Worm (Caenorhabditis elegans) whole organism, L3 larva: ENCODE results near the gene ccm-3.

ENCODE experiments used
- aly-2 ChIP-seq: fragments of 150-350 bp; optimal IDR thresholded peaks from 2 replicates; lab custom pipeline; 2014; ENCODE audit warnings: missing biosample characterization, missing genetic modification characterization
- ceh-16 ChIP-seq: sonication (generic microtip); optimal IDR thresholded peaks from 2 replicates; lab custom pipeline; 2017; ENCODE audit warnings: missing biosample characterization, missing genetic modification characterization
- ceh-28 ChIP-seq: fragments of 150-350 bp; optimal IDR thresholded peaks from 2 replicates; lab custom pipeline; 2014; ENCODE audit warnings: missing biosample characterization, missing genetic modification reagents, missing genetic modification characterization
- ceh-82 ChIP-seq: fragments of 150-350 bp; optimal IDR thresholded peaks from 2 replicates; lab custom pipeline; 2014; ENCODE audit warnings: missing biosample characterization, missing genetic modification characterization
- ceh-9 ChIP-seq: sonication (generic microtip); optimal IDR thresholded peaks from 2 replicates; lab custom pipeline; 2018; ENCODE audit warnings: missing biosample characterization, missing genetic modification characterization
- daf-12 ChIP-seq: fragments of 150-350 bp; optimal IDR thresholded peaks from 2 replicates; lab custom pipeline; 2014; ENCODE audit warnings: missing biosample characterization, missing genetic modification reagents, missing genetic modification characterization
- elt-2 ChIP-seq: sonication (generic microtip); optimal IDR thresholded peaks from 2 replicates; lab custom pipeline; 2016; ENCODE audit warnings: missing genetic modification reagents, mild to moderate bottlenecking, missing genetic modification characterization, missing compliant biosample characterization
- elt-3 ChIP-seq, 3 experiments: fragments of 150-350 bp in 1 of 3; sonication (generic microtip) in 2 of 3; optimal IDR thresholded peaks; 2 replicates in 2 of 3; 4 replicates in 1 of 3; lab custom pipeline; 2014 to 2017; ENCODE audit warnings: missing biosample characterization in 3 of 3, missing genetic modification characterization in 3 of 3
- eor-1 ChIP-seq, 2 experiments: fragments of 150-350 bp; optimal IDR thresholded peaks; 2 replicates each; lab custom pipeline; 2014 to 2018; ENCODE audit warnings: missing biosample characterization in 2 of 2, missing genetic modification characterization in 2 of 2
- fkh-10 ChIP-seq: sonication (generic microtip); optimal IDR thresholded peaks from 2 replicates; lab custom pipeline; 2017; ENCODE audit warnings: missing biosample characterization, missing genetic modification reagents, missing genetic modification characterization
- fkh-2 ChIP-seq: fragments of 150-350 bp; optimal IDR thresholded peaks from 2 replicates; lab custom pipeline; 2014; ENCODE audit warnings: missing biosample characterization, missing genetic modification reagents, missing genetic modification characterization
- hmg-11 ChIP-seq: sonication (generic microtip); optimal IDR thresholded peaks from 2 replicates; lab custom pipeline; 2016; ENCODE audit warnings: missing genetic modification characterization, missing compliant biosample characterization
- jun-1 ChIP-seq: fragments of 150-350 bp; optimal IDR thresholded peaks from 2 replicates; lab custom pipeline; 2014; ENCODE audit warnings: missing biosample characterization, missing genetic modification reagents, missing genetic modification characterization
- lsy-12 ChIP-seq: sonication (generic microtip); optimal IDR thresholded peaks from 2 replicates; lab custom pipeline; 2016; ENCODE audit warnings: mild to moderate bottlenecking, missing genetic modification characterization, missing compliant biosample characterization
- mml-1 ChIP-seq: fragments of 150-350 bp; sonication (generic microtip); optimal IDR thresholded peaks from 3 replicates; lab custom pipeline; 2014; ENCODE audit warnings: missing biosample characterization, missing genetic modification characterization
- nfya-1 ChIP-seq: sonication (generic microtip); optimal IDR thresholded peaks from 2 replicates; lab custom pipeline; 2017; ENCODE audit warnings: missing genetic modification characterization, mild to moderate bottlenecking, missing compliant biosample characterization, antibody characterized with exemption, moderate library complexity; ENCODE audit not compliant: insufficient read depth
- nhr-11 ChIP-seq: fragments of 150-350 bp; optimal IDR thresholded peaks from 2 replicates; lab custom pipeline; 2014; ENCODE audit warnings: missing biosample characterization, missing genetic modification characterization
- nhr-12 ChIP-seq: fragments of 150-350 bp; optimal IDR thresholded peaks from 2 replicates; lab custom pipeline; 2014; ENCODE audit warnings: missing biosample characterization, missing genetic modification characterization
- nhr-23 ChIP-seq: fragments of 150-350 bp; optimal IDR thresholded peaks from 2 replicates; lab custom pipeline; 2014; ENCODE audit warnings: missing biosample characterization, missing genetic modification reagents, missing genetic modification characterization
- nhr-237 ChIP-seq: fragments of 150-350 bp; optimal IDR thresholded peaks from 2 replicates; lab custom pipeline; 2014; ENCODE audit warnings: missing biosample characterization, missing genetic modification characterization
- nhr-28 ChIP-seq: fragments of 150-350 bp; optimal IDR thresholded peaks from 2 replicates; lab custom pipeline; 2014; ENCODE audit warnings: missing biosample characterization, missing genetic modification characterization
- nhr-76 ChIP-seq: fragments of 150-350 bp; sonication (generic microtip); optimal IDR thresholded peaks from 5 replicates; lab custom pipeline; 2014; ENCODE audit warnings: missing biosample characterization, missing genetic modification characterization
- pha-4 ChIP-seq: fragments of 150-350 bp; optimal IDR thresholded peaks from 2 replicates; lab custom pipeline; 2014; ENCODE audit warnings: missing biosample characterization, missing genetic modification reagents, missing genetic modification characterization
- pqm-1 ChIP-seq: fragments of 150-350 bp; optimal IDR thresholded peaks from 2 replicates; lab custom pipeline; 2017; ENCODE audit warnings: missing biosample characterization, missing genetic modification characterization, inconsistent platforms
- sea-2 ChIP-seq: fragments of 150-350 bp; sonication (generic microtip); optimal IDR thresholded peaks from 4 replicates; lab custom pipeline; 2014; ENCODE audit warnings: missing biosample characterization, missing genetic modification reagents, missing genetic modification characterization
- snpc-4 ChIP-seq: fragments of 150-350 bp; optimal IDR thresholded peaks from 2 replicates; lab custom pipeline; 2014; ENCODE audit warnings: missing biosample characterization, missing genetic modification characterization
- unc-62 ChIP-seq: fragments of 150-350 bp; sonication (generic microtip); optimal IDR thresholded peaks from 4 replicates; lab custom pipeline; 2014; ENCODE audit warnings: missing biosample characterization, missing genetic modification reagents, missing genetic modification characterization
- ztf-11 ChIP-seq: fragments of 150-350 bp; optimal IDR thresholded peaks from 2 replicates; lab custom pipeline; 2014; ENCODE audit warnings: missing biosample characterization, missing genetic modification characterization
- ztf-4 ChIP-seq: fragments of 150-350 bp; optimal IDR thresholded peaks from 2 replicates; lab custom pipeline; 2014; ENCODE audit warnings: missing biosample characterization, missing genetic modification characterization

The ccm-3 gene

ce11 chrII:10605512-10605911, 1.6 kb downstream of the ccm-3 start, which contains the start of gene taf-13:
TSS of gene taf-13 (minus strand) at chrII:10605612.
- TF ChIP-seq nhr-28 (tag; lab: Kevin White, UChicago) (no peak), lsy-12 (tag; lab: Kevin White, UChicago) (no peak), mml-1 (tag; lab: Kevin White, UChicago) (no peak), nhr-12 (tag; lab: Kevin White, UChicago) (no peak), elt-2 (tag; lab: Kevin White, UChicago) (no peak), nhr-237 (tag; lab: Kevin White, UChicago) (no peak)

- TF ChIP-seq nfya-1 (peak; percentile 81), ztf-11 (tag; lab: Kevin White, UChicago) (no peak), eor-1 (tag; optimal IDR thresholded peaks at IDR 0.05; lab: Kevin White, UChicago) (no peak)
Measured at ce11 chrII:10603560-10603959, 3.5 kb downstream of the ccm-3 start.

DNA sequence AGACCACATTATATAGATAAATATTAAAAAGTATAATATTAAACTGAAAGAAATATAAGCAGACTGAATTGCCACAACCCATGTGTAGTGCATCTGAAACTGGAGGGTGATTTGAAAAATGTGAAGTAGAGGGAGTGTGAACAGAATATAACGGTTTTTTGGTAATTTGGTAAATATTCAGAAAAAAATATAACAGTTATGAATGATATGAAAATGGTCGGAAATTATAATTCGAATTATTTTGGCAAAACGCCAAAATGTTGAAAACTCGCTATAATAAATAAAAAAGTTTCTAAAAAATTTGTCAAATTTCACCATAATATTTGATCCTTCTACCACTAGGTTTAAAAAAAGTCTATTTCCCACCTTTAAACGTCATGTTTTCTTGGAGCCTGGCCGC, 4.9 kb downstream of the ccm-3 start, which contains the start of gene srv-2:
TSS of gene srv-2 (minus strand) at position 101 of the 400 bp plus-strand sequence.
- TF ChIP-seq ceh-82 (no peak), unc-62 (GFP tag; lab: Kevin White, UChicago) (no peak), nfya-1 (no peak)

ce11 chrII:10598970-10599369, 8.1 kb downstream of the ccm-3 start, which contains the start of gene C14A4.9:
TSS of gene C14A4.9 (plus strand) at chrII:10599337.
- TF ChIP-seq elt-3 (tag; optimal IDR thresholded peaks at IDR 0.05; lab: Kevin White, UChicago): peak; percentile 11 to 84 (median 62)
- TF ChIP-seq nhr-23: peak; percentile 17
- no peak for TF ChIP-seq nhr-28 (tag; lab: Kevin White, UChicago)

DNA sequence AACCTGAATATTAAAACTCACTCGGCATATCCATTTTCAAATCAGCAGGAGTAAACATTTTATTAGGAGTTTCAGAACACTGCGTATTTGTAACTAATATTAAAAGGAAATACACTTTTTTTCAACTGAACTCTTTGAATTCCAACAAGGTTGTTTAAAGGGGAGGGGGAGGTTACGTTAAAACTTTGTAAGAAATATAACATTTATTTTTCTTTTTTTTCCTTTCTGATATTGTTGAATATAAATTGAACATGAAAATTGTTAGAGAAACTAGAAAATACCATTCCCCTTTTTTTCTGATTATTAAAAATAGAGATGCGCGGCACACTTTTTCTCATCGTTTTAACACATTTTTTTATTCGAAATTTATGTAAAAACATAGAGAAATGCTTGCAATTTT, 9.0 kb downstream of the ccm-3 start, which contains the start of gene C14A4.8:
TSS of gene C14A4.8 (minus strand) at position 101 of the 400 bp plus-strand sequence.
- no peak for TF ChIP-seq nhr-11 (tag; lab: Kevin White, UChicago)
- no peak for TF ChIP-seq ceh-16 (tag; lab: Kevin White, UChicago)
- no peak for TF ChIP-seq hmg-11
- no peak for TF ChIP-seq sea-2 (GFP tag; lab: Kevin White, UChicago)
- no peak for TF ChIP-seq pqm-1 (tag; lab: Kevin White, UChicago)
- no peak for TF ChIP-seq ceh-28 (tag; lab: Kevin White, UChicago)
- no peak for TF ChIP-seq nhr-28 (tag; lab: Kevin White, UChicago)
- no peak for TF ChIP-seq jun-1 (tag; lab: Kevin White, UChicago)
- no peak for TF ChIP-seq snpc-4 (tag; lab: Kevin White, UChicago)
- no peak for TF ChIP-seq ztf-4
- no peak for TF ChIP-seq nhr-76 (tag; lab: Kevin White, UChicago)
- TF ChIP-seq lsy-12 (tag; lab: Kevin White, UChicago): no peak
- no peak for TF ChIP-seq fkh-10 (GFP tag; lab: Kevin White, UChicago)
- TF ChIP-seq daf-12: no peak

ce11 chrII:10596462-10596861, 10.6 kb downstream of the ccm-3 start, which contains the start of gene C14A4.7:
TSS of gene C14A4.7 (minus strand) at chrII:10596562.
- TF ChIP-seq elt-2 (tag; lab: Kevin White, UChicago) (peak; percentile 16), fkh-2 (no peak)

DNA sequence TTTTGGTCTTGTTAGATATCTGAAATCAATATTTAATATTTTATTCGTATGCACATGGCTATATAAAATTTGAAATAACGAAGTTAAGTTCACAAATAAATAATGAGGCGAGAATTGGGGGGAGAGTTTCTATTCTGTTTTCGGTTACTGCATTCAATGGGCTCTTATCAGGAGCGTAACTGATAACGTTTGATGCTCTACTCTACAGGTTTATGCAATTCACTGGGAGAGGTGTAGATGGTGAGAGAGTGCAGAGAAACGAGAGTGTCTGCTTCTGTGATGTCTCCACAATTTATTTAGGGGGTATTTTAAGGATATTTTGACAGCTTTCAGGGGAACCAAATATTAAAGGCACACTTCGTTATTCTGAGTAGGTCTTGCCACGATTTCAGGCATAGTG, 12.3 kb downstream of the ccm-3 start, which contains the start of gene C14A4.6:
TSS of gene C14A4.6 (minus strand) at position 19 of the 400 bp plus-strand sequence.
- peak; percentile 33 for TF ChIP-seq pha-4 (tag; lab: Kevin White, UChicago)
- TF ChIP-seq aly-2 (tag; lab: Kevin White, UChicago): no peak
- peak; percentile 92 for TF ChIP-seq elt-2 (tag; lab: Kevin White, UChicago)
- no peak for TF ChIP-seq ceh-9 (tag; lab: Kevin White, UChicago)
- peak; percentile 70 for TF ChIP-seq pqm-1 (tag; lab: Kevin White, UChicago)
